Worm (Caenorhabditis elegans) whole organism, midembryonic: ENCODE data around the gene B0244.10.
A peak's percentile ranks its signal among the peaks of the same experiment; 100 is the strongest.

Experiments used
- T22C8.4 ChIP-seq: fragments of 200-800 bp; sonication (Bioruptor generic); IDR thresholded peaks from 2 replicates; pipeline ENCODE4 v1.3.6; 2022; ENCODE audit warnings: missing genetic modification characterization, missing compliant biosample characterization
- flt-1 ChIP-seq: fragments of 200-800 bp; sonication (Bioruptor generic); IDR thresholded peaks from 2 replicates; pipeline ENCODE4 v1.3.6; 2022; ENCODE audit warnings: missing genetic modification characterization, missing compliant biosample characterization
- med-1 ChIP-seq: sonication (generic microtip); optimal IDR thresholded peaks from 2 replicates; lab custom pipeline; 2017; ENCODE audit warnings: missing genetic modification characterization, mild to moderate bottlenecking, missing compliant biosample characterization, antibody characterized with exemption, missing genetic modification reagents; ENCODE audit not compliant: insufficient read depth
- ref-1 ChIP-seq: fragments of 200-800 bp; sonication (Bioruptor generic); conservative IDR thresholded peaks from 2 replicates; pipeline ENCODE4 v1.3.6; 2022; ENCODE audit warnings: missing genetic modification reagents, missing genetic modification characterization, missing compliant biosample characterization
- ztf-23 ChIP-seq: fragments of 200-800 bp; sonication (Bioruptor generic); IDR thresholded peaks from 2 replicates; pipeline ENCODE4 v1.3.6; 2022; ENCODE audit warnings: missing genetic modification reagents, missing genetic modification characterization, missing compliant biosample characterization

- peak; percentile 73; the same call in 1 of the 2 replicates for TF ChIP-seq ztf-23
- no peak for TF ChIP-seq ref-1 (GFP tag; lab: Robert Waterston, UW)
- TF ChIP-seq T22C8.4 (GFP tag; lab: Robert Waterston, UW) = no peak
- peak; percentile 76 for TF ChIP-seq flt-1 (GFP tag; lab: Robert Waterston, UW)
- TF ChIP-seq med-1 = no peak
Measured at ce11 chrIII:5769726-5770235, 34.8 kb downstream of the B0244.10 start, which contains the start of gene cutl-23.
